Worm (Caenorhabditis elegans) whole organism, dauer: Measurements from ENCODE around the gene T26C12.1.

ENCODE experiments used
- unc-62 ChIP-seq: sonication (generic microtip); optimal IDR thresholded peaks from 2 replicates; lab custom pipeline; 2017; ENCODE audit warnings: missing biosample characterization, missing genetic modification reagents, missing genetic modification characterization

T26C12.1 gene

ce11 chrIV:3258528-3258927, at the start of gene T26C12.1:
T26C12.1 (plus strand) TSS chrIV:3258910.
- no peak for TF ChIP-seq unc-62 (GFP tag; lab: Kevin White, UChicago)

DNA sequence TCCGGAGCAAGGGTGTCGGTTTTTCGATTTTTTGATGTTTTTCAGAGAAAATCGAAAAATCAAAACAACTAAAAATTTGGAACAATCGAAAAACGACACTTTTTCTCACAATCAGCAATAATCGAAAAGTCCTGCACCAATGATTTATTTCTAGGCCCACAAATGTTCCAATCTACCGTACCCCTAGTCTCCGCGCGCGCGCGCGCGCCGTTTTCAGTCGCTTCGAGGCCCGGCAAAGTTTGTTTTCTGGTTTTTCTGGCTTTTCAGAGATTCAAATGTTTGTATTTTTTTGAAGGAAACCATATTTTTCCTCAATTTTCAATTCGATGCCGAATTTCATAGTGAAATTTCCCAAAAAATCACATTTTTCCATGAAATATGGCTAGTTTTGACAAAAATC, 46.8 kb upstream of the T26C12.1 start:
- no peak for TF ChIP-seq unc-62 (GFP tag; lab: Kevin White, UChicago)

DNA sequence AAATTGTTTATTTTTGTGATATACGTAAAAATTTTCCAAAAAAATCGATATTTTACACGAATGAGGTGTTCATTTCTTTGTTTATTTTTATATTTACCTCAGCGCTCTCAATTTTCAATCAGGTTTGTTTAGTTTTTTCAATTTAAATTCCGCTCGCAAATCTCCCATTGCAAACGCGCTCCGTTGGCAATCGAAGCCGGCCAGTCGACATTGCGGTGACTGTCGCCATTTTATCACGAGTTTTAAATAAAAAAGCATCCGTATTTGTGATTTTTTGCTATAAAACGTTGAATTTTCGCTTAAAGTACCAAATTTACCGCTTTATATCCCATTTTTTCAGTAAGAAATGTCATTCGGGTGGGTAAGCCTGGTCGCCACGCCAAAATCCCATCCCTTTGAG, 45.3 kb upstream of the T26C12.1 start, which contains the start of gene slmp-1:
Gene slmp-1 (plus strand): TSS at position 335 of the 400 bp plus-strand sequence.
- no peak for TF ChIP-seq unc-62 (GFP tag; lab: Kevin White, UChicago)

- TF ChIP-seq unc-62 (GFP tag; lab: Kevin White, UChicago), result no peak
These were observed 37.6 kb upstream of the T26C12.1 start for ce11 chrIV:3221158-3221557.

DNA sequence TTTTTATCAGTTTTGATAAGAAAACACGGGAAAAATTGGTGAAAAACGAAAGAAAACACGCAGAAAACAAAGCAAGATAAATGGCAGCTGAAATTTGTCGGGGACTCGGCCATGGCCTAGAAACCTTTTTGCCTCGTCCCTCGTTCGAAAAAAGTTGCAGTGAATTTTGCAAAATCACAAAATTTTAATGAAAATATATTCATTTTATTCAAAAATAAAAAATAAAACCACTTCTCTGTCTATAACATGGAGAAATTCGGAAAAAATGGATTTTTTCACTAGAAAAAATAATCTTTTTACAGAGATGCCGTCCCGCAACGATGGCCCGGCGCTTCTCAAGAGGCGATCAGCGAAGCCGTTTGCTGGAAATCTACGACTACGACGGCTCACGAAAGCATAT, 36.6 kb upstream of the T26C12.1 start, which contains the start of gene Y67D8A.2:
Gene Y67D8A.2 (plus strand): TSS at position 301 of the 400 bp plus-strand sequence.
- no peak for TF ChIP-seq unc-62 (GFP tag; lab: Kevin White, UChicago)

- TF ChIP-seq unc-62 (GFP tag; lab: Kevin White, UChicago), result no peak
These were observed 31.1 kb upstream of the T26C12.1 start for ce11 chrIV:3227549-3228139.

DNA sequence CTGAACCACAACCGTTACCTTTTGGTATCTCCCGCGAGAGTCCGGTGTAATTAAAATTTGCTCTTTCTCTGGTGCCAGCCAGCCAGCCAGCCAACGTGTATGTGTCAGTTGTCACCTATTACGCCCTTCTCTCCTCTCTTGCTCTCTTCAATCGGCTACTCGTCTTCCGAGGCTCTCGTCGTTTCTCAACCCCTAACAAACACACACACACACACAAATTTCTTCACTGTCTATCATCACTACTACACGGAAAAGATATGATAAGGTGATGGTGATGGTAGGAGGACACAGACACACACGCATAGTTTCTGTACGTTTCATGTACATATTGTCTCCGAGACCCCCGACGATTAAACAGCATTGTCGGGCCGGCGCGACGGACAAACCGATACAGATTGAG, 27.1 kb upstream of the T26C12.1 start:
- TF ChIP-seq unc-62 (GFP tag; lab: Kevin White, UChicago), result no peak

ce11 chrIV:3232694-3233372, 25.9 kb upstream of the T26C12.1 start:
- no peak for TF ChIP-seq unc-62 (GFP tag; lab: Kevin White, UChicago)

DNA sequence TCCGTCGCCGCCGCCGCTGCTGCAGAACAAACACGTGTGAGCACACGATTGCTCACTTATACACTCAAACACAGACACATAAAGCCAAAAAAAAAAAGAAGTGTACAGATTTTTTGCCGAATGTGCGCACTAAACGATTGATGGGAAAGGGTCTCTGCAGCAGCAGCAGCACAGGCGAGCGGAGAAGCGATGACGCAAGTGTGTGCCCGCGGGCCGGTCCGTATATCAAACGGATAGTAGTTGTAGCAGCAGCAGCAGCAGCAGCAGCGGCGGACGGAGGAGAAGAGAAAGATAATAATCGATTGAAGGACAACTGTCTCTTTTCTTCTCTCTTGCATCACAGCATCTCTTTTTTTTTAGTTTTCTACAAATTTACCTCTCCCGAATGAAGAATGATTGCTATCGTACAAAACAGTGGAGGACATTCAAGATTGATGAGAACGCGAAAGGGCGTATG, 25.3 kb upstream of the T26C12.1 start:
- no peak for TF ChIP-seq unc-62 (GFP tag; lab: Kevin White, UChicago)

ce11 chrIV:3234269-3234668, 24.4 kb upstream of the T26C12.1 start:
- no peak for TF ChIP-seq unc-62 (GFP tag; lab: Kevin White, UChicago)

- TF ChIP-seq unc-62 (GFP tag; lab: Kevin White, UChicago), result no peak
These were observed 11.8 kb upstream of the T26C12.1 start for ce11 chrIV:3246873-3247272.

DNA sequence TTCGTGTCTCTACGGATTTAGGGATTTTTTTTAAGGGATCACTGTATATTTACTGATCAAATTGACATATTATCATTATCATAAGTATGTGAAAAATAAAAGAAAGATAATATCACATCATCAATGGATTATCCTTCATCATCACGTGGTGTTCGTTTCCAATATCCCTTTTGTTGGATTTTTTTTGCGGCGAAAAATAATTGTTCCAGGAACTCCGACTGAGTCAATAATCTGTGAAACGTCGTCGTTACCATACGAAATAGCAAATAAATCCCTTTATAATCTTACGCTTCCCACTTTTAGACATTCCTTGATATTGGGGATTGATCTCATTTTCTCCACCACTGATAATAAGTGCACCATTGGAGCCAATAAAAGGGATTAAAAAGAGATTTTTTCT, 8.7 kb upstream of the T26C12.1 start:
- no peak for TF ChIP-seq unc-62 (GFP tag; lab: Kevin White, UChicago)

- TF ChIP-seq unc-62 (GFP tag; lab: Kevin White, UChicago), result no peak
These were observed 7.2 kb upstream of the T26C12.1 start for ce11 chrIV:3251551-3251950.

ce11 chrIV:3252047-3252446, 6.7 kb upstream of the T26C12.1 start:
- no peak for TF ChIP-seq unc-62 (GFP tag; lab: Kevin White, UChicago)

DNA sequence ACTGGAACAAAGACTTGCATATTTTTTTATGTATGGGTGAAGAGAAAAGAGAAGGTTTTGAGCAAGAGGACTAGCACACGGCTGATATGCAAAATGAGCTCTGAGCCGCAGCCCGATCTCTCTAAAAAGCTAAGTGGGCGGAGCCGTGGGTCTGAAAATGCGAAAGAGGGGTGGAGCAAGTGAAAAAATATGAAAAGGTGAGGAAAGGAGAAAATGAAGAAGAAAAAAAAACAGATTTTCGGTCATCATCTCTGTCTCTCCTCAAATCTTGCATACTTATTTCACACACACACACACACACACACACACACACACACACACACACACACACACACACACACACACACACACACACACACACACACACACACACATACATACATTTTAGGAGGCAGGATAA, 4.3 kb upstream of the T26C12.1 start, which contains the start of gene dmd-9:
Gene dmd-9 (minus strand): TSS at position 101 of the 400 bp plus-strand sequence.
- TF ChIP-seq unc-62 (GFP tag; lab: Kevin White, UChicago), result no peak

- TF ChIP-seq unc-62 (GFP tag; lab: Kevin White, UChicago), result no peak
These were observed 1.8 kb upstream of the T26C12.1 start for ce11 chrIV:3256866-3257265.

- no peak for TF ChIP-seq unc-62 (GFP tag; lab: Kevin White, UChicago)
These were observed 1.5 kb downstream of the T26C12.1 start for ce11 chrIV:3260216-3260615.
